Fruit fly (Drosophila melanogaster) whole organism, wandering third instar larva: ENCODE results near the gene Vha13.
A peak's percentile ranks its signal among the peaks of the same experiment; 100 is the strongest.

ENCODE experiments used
- Abd-B ChIP-seq: fragments of >200 bp; optimal IDR thresholded peaks from 2 replicates; lab custom pipeline; 2017; ENCODE audit warnings: missing biosample characterization, missing genetic modification characterization
- CG32264 ChIP-seq: fragments of 200-800 bp; sonication (Bioruptor generic); optimal IDR thresholded peaks from 2 replicates; lab custom pipeline; 2016; ENCODE audit warnings: missing biosample characterization, missing genetic modification characterization
- CG9705 ChIP-seq: fragments of 200-800 bp; sonication (Bioruptor generic); optimal IDR thresholded peaks from 2 replicates; lab custom pipeline; 2018; ENCODE audit warnings: missing biosample characterization, mild to moderate bottlenecking, missing genetic modification characterization
- CrebA ChIP-seq: fragments of 200-800 bp; sonication (Bioruptor generic); optimal IDR thresholded peaks from 2 replicates; lab custom pipeline; 2016; ENCODE audit warnings: missing biosample characterization, mild to moderate bottlenecking, missing genetic modification characterization, borderline replicate concordance
- Dfd ChIP-seq: fragments of >200 bp; optimal IDR thresholded peaks from 2 replicates; lab custom pipeline; 2017; ENCODE audit warnings: missing biosample characterization, missing genetic modification characterization
- Dif ChIP-seq: fragments of 200-275, 200-300 bp; sonication (Bioruptor generic); optimal IDR thresholded peaks from 2 replicates; lab custom pipeline; 2018; ENCODE audit warnings: missing biosample characterization, missing genetic modification characterization; ENCODE audit not compliant: partially characterized antibody
- GATAd ChIP-seq: sonication (Bioruptor generic); optimal IDR thresholded peaks from 2 replicates; lab custom pipeline; 2016; ENCODE audit warnings: missing biosample characterization, missing genetic modification characterization
- HLH106 ChIP-seq: fragments of 200-800 bp; optimal IDR thresholded peaks from 3 replicates; lab custom pipeline; 2019; ENCODE audit warnings: missing biosample characterization, mild to moderate bottlenecking, missing genetic modification characterization, moderate library complexity
- Hnf4 ChIP-seq: fragments of 200-800 bp; sonication (Bioruptor generic); optimal IDR thresholded peaks from 2 replicates; lab custom pipeline; 2016; ENCODE audit warnings: missing biosample characterization, mild to moderate bottlenecking, missing genetic modification characterization
- Hr78 ChIP-seq: fragments of >200 bp; optimal IDR thresholded peaks from 2 replicates; lab custom pipeline; 2017; ENCODE audit warnings: missing biosample characterization, missing genetic modification characterization
- Hr83 ChIP-seq: fragments of 200-300 bp; sonication (Bioruptor generic); optimal IDR thresholded peaks from 2 replicates; lab custom pipeline; 2016; ENCODE audit warnings: missing biosample characterization, mild to moderate bottlenecking, missing genetic modification characterization, moderate library complexity; ENCODE audit not compliant: poor library complexity, severe bottlenecking
- Jra ChIP-seq: sonication (Bioruptor generic); optimal IDR thresholded peaks from 2 replicates; lab custom pipeline; 2016; ENCODE audit warnings: missing biosample characterization, missing genetic modification characterization
- Mio ChIP-seq: sonication (Bioruptor generic); optimal IDR thresholded peaks from 2 replicates; lab custom pipeline; 2016; ENCODE audit warnings: missing biosample characterization, missing genetic modification characterization
- Myc ChIP-seq: fragments of >200 bp; optimal IDR thresholded peaks from 2 replicates; lab custom pipeline; 2017
- N ChIP-seq: fragments of >200 bp; optimal IDR thresholded peaks from 2 replicates; lab custom pipeline; 2018; ENCODE audit warnings: missing biosample characterization, missing external identifiers, missing genetic modification characterization
- OdsH ChIP-seq: fragments of 200-800 bp; sonication (Bioruptor generic); optimal IDR thresholded peaks from 2 replicates; lab custom pipeline; 2016; ENCODE audit warnings: missing biosample characterization, mild to moderate bottlenecking, missing genetic modification characterization
- Rel ChIP-seq, 2 experiments: fragments of 200-800 bp; sonication (Bioruptor generic) in 1 of 2; optimal IDR thresholded peaks; 2 replicates in 1 of 2; 3 replicates in 1 of 2; lab custom pipeline; 2016 to 2019; ENCODE audit warnings: mild to moderate bottlenecking in 2 of 2, missing biosample characterization in 2 of 2, missing genetic modification characterization in 2 of 2, moderate library complexity in 1 of 2
- Sp1 ChIP-seq: fragments of 200-800 bp; sonication (Bioruptor generic); optimal IDR thresholded peaks from 3 replicates; lab custom pipeline; 2019; ENCODE audit warnings: missing biosample characterization, mild to moderate bottlenecking, missing genetic modification characterization, moderate library complexity
- br ChIP-seq: fragments of 200-800 bp; sonication (Bioruptor generic); optimal IDR thresholded peaks from 2 replicates; lab custom pipeline; 2016; ENCODE audit warnings: missing biosample characterization, missing genetic modification characterization
- brk ChIP-seq: fragments of 200-800 bp; sonication (Bioruptor generic); optimal IDR thresholded peaks from 2 replicates; lab custom pipeline; 2016; ENCODE audit warnings: missing biosample characterization, mild to moderate bottlenecking, missing genetic modification characterization
- dl ChIP-seq, 2 experiments: fragments of 175-275, 200-275 bp in 1 of 2; fragments of 200-275 bp in 1 of 2; sonication (Bioruptor generic); optimal IDR thresholded peaks; lab custom pipeline; 2018; ENCODE audit warnings: mild to moderate bottlenecking in 2 of 2, missing biosample characterization in 2 of 2, missing genetic modification characterization in 2 of 2, moderate library complexity in 2 of 2; ENCODE audit not compliant: partially characterized antibody in 2 of 2, insufficient read depth in 1 of 2
- dmrt93B ChIP-seq: fragments of 200-800 bp; sonication (Bioruptor generic); optimal IDR thresholded peaks from 2 replicates; lab custom pipeline; 2018; ENCODE audit warnings: missing biosample characterization, mild to moderate bottlenecking, missing genetic modification characterization
- dsf ChIP-seq: sonication (Bioruptor generic); optimal IDR thresholded peaks from 2 replicates; lab custom pipeline; 2016; ENCODE audit warnings: missing biosample characterization, missing genetic modification characterization, borderline replicate concordance
- ey ChIP-seq: fragments of 200-800 bp; sonication (Bioruptor generic); optimal IDR thresholded peaks from 2 replicates; lab custom pipeline; 2016; ENCODE audit warnings: missing biosample characterization, missing genetic modification characterization
- foxo ChIP-seq, 2 experiments: fragments of 200-800 bp; sonication (Bioruptor generic); optimal IDR thresholded peaks; 2 replicates in 1 of 2; 3 replicates in 1 of 2; lab custom pipeline; 2016 to 2017; ENCODE audit warnings: missing biosample characterization in 2 of 2, missing genetic modification characterization in 2 of 2
- fru ChIP-seq: fragments of 200-800 bp; sonication (Bioruptor generic); optimal IDR thresholded peaks from 3 replicates; lab custom pipeline; 2016; ENCODE audit warnings: missing biosample characterization, mild to moderate bottlenecking, missing genetic modification characterization
- h ChIP-seq: fragments of 200-800 bp; sonication (Bioruptor generic); optimal IDR thresholded peaks from 3 replicates; lab custom pipeline; 2016; ENCODE audit warnings: missing biosample characterization, mild to moderate bottlenecking, missing genetic modification characterization
- lola ChIP-seq: fragments of >200 bp; optimal IDR thresholded peaks from 2 replicates; lab custom pipeline; 2017; ENCODE audit warnings: missing biosample characterization, missing genetic modification characterization
- pan ChIP-seq: fragments of >200 bp; optimal IDR thresholded peaks from 2 replicates; lab custom pipeline; 2017
- psq ChIP-seq: fragments of 200-800 bp; sonication (Bioruptor generic); optimal IDR thresholded peaks from 3 replicates; lab custom pipeline; 2017; ENCODE audit warnings: missing biosample characterization, mild to moderate bottlenecking, missing genetic modification characterization, moderate library complexity
- rgr ChIP-seq: fragments of 200-800 bp; sonication (Bioruptor generic); optimal IDR thresholded peaks from 3 replicates; lab custom pipeline; 2016; ENCODE audit warnings: missing biosample characterization, mild to moderate bottlenecking, missing genetic modification characterization
- sage ChIP-seq: fragments of 200-800 bp; sonication (Bioruptor generic); optimal IDR thresholded peaks from 2 replicates; lab custom pipeline; 2016; ENCODE audit warnings: missing biosample characterization, mild to moderate bottlenecking, missing genetic modification characterization
- sv ChIP-seq: fragments of 200-800 bp; sonication (Bioruptor generic); optimal IDR thresholded peaks from 3 replicates; lab custom pipeline; 2016; ENCODE audit warnings: missing biosample characterization, missing genetic modification characterization
- tai ChIP-seq: sonication (Bioruptor generic); optimal IDR thresholded peaks from 2 replicates; lab custom pipeline; 2016; ENCODE audit warnings: missing biosample characterization, missing genetic modification characterization
- woc ChIP-seq: sonication (Bioruptor generic); optimal IDR thresholded peaks from 2 replicates; lab custom pipeline; 2016; ENCODE audit warnings: missing biosample characterization, mild to moderate bottlenecking, missing genetic modification characterization

Vha13 gene

dm6 chr3R:19679832-19680231 lies 35.6 kb upstream of the Vha13 start:
- peak; percentile 51 for TF ChIP-seq Dfd (GFP tag; lab: Kevin White, UChicago)
- no peak for TF ChIP-seq Dif (GFP tag; lab: Kevin White, UChicago)

- TF ChIP-seq h (GFP tag; lab: Kevin White, UChicago) = peak; percentile 28
- peak; percentile 8 for TF ChIP-seq br (GFP tag; lab: Kevin White, UChicago)
- no peak for TF ChIP-seq brk (GFP tag; lab: Kevin White, UChicago)
- TF ChIP-seq HLH106 (tag; lab: Kevin White, UChicago) = no peak
- no peak for TF ChIP-seq sv
- TF ChIP-seq foxo (GFP tag; optimal IDR thresholded peaks at IDR 0.05; lab: Kevin White, UChicago) = peak in 1 of 2 experiments; percentile 32
- peak; percentile 30 for TF ChIP-seq ey (GFP tag; lab: Kevin White, UChicago)
- TF ChIP-seq lola (GFP tag; lab: Kevin White, UChicago) = no peak
These were observed 28.7 kb upstream of the Vha13 start for dm6 chr3R:19672905-19673304.

- TF ChIP-seq CG32264 = no peak
- no peak for TF ChIP-seq Hr78
- TF ChIP-seq Abd-B (GFP tag; lab: Kevin White, UChicago) = no peak
- TF ChIP-seq brk (GFP tag; lab: Kevin White, UChicago) = no peak
- TF ChIP-seq h (GFP tag; lab: Kevin White, UChicago) = no peak
These were observed 27.9 kb upstream of the Vha13 start for dm6 chr3R:19672136-19672535.

dm6 chr3R:19671223-19671991 lies 27.2 kb upstream of the Vha13 start, which contains the start of gene Naam:
TSS of gene Naam (plus strand) at chr3R:19671450.
- TF ChIP-seq tai (peak; percentile 72), rgr (GFP tag; lab: Kevin White, UChicago) (peak; percentile 83), foxo (GFP tag; optimal IDR thresholded peaks at IDR 0.05; lab: Kevin White, UChicago) (peak; percentile 75 to 85), dl (GFP tag; optimal IDR thresholded peaks at IDR 0.05; lab: Kevin White, UChicago; ENCODE audit: insufficient read depth in 1 of 2, partially characterized antibody in 2 of 2) (no peak), OdsH (GFP tag; lab: Kevin White, UChicago) (peak; percentile 81), brk (GFP tag; lab: Kevin White, UChicago) (peak; percentile 70), N (GFP tag; lab: Kevin White, UChicago) (no peak), Mio (no peak), CG9705 (peak; percentile 4), Hr78 (no peak), Abd-B (GFP tag; lab: Kevin White, UChicago) (no peak), ey (GFP tag; lab: Kevin White, UChicago) (peak; percentile 82), HLH106 (tag; lab: Kevin White, UChicago) (peak; percentile 58), dmrt93B (GFP tag; lab: Kevin White, UChicago) (peak; percentile 28), sv (peak; percentile 62), CrebA (GFP tag; lab: Kevin White, UChicago) (no peak), lola (GFP tag; lab: Kevin White, UChicago) (no peak), Myc (lab: Kevin White, UChicago) (no peak), Sp1 (GFP tag; lab: Kevin White, UChicago) (peak; percentile 52), fru (GFP tag; lab: Kevin White, UChicago) (peak; percentile 76), GATAd (no peak), woc (GFP tag; lab: Kevin White, UChicago) (peak; percentile 57), dsf (peak; percentile 42), sage (peak; percentile 72), Jra (GFP tag; lab: Kevin White, UChicago) (peak; percentile 68), Rel (GFP tag; optimal IDR thresholded peaks at IDR 0.05; lab: Kevin White, UChicago) (no peak), Rel (tag; optimal IDR thresholded peaks at IDR 0.05; lab: Kevin White, UChicago) (no peak), Hnf4 (GFP tag; lab: Kevin White, UChicago) (peak; percentile 74), br (GFP tag; lab: Kevin White, UChicago) (peak; percentile 81), h (GFP tag; lab: Kevin White, UChicago) (peak; percentile 84), Hr83 (GFP tag; lab: Kevin White, UChicago) (peak; percentile 54), Dif (GFP tag; lab: Kevin White, UChicago) (no peak), psq (GFP tag; lab: Kevin White, UChicago) (peak; percentile 66), CG32264 (peak; percentile 54), pan (lab: Kevin White, UChicago) (no peak)
